Worm (Caenorhabditis elegans): Measurements from ENCODE around the gene T28D9.1.

The T28D9.1 gene

ce11 chrII:6486344-6486743, 5.9 kb upstream of the T28D9.1 start:
- TF ChIP-seq atf-7 (tag; optimal IDR thresholded peaks at IDR 0.05) = no peak
- TF ChIP-seq B0336.3 (GFP tag; IDR thresholded peaks at IDR 0.05) = no peak
- TF ChIP-seq Y56A3A.18 (GFP tag; IDR thresholded peaks at IDR 0.05) = no peak
- peak; percentile 82 for TF ChIP-seq nhr-80 (tag; optimal IDR thresholded peaks at IDR 0.05)
- TF ChIP-seq cebp-1 (GFP tag; IDR thresholded peaks at IDR 0.05) = 0 out of 2 replicates have a peak, but pooled peaks have one; percentile 24
- TF ChIP-seq cebp-1 (tag; optimal IDR thresholded peaks at IDR 0.05) = no peak

DNA sequence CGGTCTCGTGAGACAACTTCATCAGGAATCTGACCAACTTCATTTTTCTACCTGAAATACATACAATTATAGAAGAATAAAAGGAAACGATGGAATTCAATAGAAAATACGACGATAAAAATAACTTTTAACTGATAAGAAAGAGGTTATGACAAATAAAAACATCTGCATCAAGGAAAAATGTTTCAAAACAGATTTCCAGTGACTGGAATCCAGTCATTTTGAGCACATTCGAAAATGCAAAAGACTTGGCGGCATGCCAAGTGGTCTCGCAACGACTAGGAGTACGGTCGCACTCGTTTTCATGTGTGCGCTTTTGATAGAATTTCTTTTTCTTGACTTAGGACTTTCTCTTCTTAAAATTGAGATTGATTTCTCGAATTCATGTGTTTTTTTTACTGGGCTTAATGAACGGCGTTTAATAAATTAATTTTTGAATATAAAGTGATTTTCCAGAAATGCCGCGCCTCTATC, 2.5 kb upstream of the T28D9.1 start, which contains the start of the genes snr-3 and rsp-5:
Gene snr-3, minus strand, starts transcription at position 51 of the 474 bp plus-strand sequence.
Gene rsp-5, plus strand, starts transcription at position 455 of the 474 bp plus-strand sequence.
- TF ChIP-seq D2030.7 (GFP tag; IDR thresholded peaks at IDR 0.05) = peak; percentile 62
- peak; percentile 41 for TF ChIP-seq snpc-3.4 (tag; optimal IDR thresholded peaks at IDR 0.05)
- no peak for TF ChIP-seq ztf-6 (GFP tag; IDR thresholded peaks at IDR 0.05)
- TF ChIP-seq lsl-1 (GFP tag; optimal IDR thresholded peaks at IDR 0.05) = peak; percentile 92
- no peak for TF ChIP-seq zfh-2 (GFP tag; conservative IDR thresholded peaks at IDR 0.05)
- no peak for TF ChIP-seq F52B5.7 (tag; optimal IDR thresholded peaks at IDR 0.05)
- no peak for TF ChIP-seq gei-17 (GFP tag; optimal IDR thresholded peaks at IDR 0.05)
- peak; percentile 97 for TF ChIP-seq F33H1.4 (GFP tag; IDR thresholded peaks at IDR 0.05)
- peak; percentile 47 for TF ChIP-seq snpc-1.1 (tag; optimal IDR thresholded peaks at IDR 0.05; ENCODE audit: insufficient read depth)
- TF ChIP-seq sdz-38 (tag; optimal IDR thresholded peaks at IDR 0.05) = no peak
- TF ChIP-seq ets-4 (GFP tag; optimal IDR thresholded peaks at IDR 0.05) = no peak
- TF ChIP-seq ceh-91 (GFP tag; IDR thresholded peaks at IDR 0.05) = peak; percentile 56
- no peak for TF ChIP-seq Y95B8A.8 (GFP tag; IDR thresholded peaks at IDR 0.05)
- TF ChIP-seq nfyb-1 (GFP tag; IDR thresholded peaks at IDR 0.05) = peak; percentile 71
- TF ChIP-seq madf-8 (GFP tag; conservative IDR thresholded peaks at IDR 0.05) = peak; percentile 30
- TF ChIP-seq F55B11.4 (tag; optimal IDR thresholded peaks at IDR 0.05; ENCODE audit: borderline replicate concordance, insufficient read depth) = no peak
- TF ChIP-seq egl-18 (GFP tag; IDR thresholded peaks at IDR 0.05) = no peak
- TF ChIP-seq lin-35 (GFP tag; optimal IDR thresholded peaks at IDR 0.05) = peak in 2 of 3 experiments; percentile 23 to 77
- TF ChIP-seq rcor-1 (GFP tag; IDR thresholded peaks at IDR 0.05) = peak; percentile 54; the same call in 1 of the 2 replicates
- TF ChIP-seq xnd-1 (tag; optimal IDR thresholded peaks at IDR 0.05) = peak; percentile 56
- peak; percentile 45; the same call in 1 of the 2 replicates for TF ChIP-seq hmg-1.2 (GFP tag; IDR thresholded peaks at IDR 0.05)
- no peak for TF ChIP-seq mes-4 (tag; optimal IDR thresholded peaks at IDR 0.05)
- TF ChIP-seq ztf-28 (GFP tag; IDR thresholded peaks at IDR 0.05) = no peak
- TF ChIP-seq madf-6 (GFP tag; IDR thresholded peaks at IDR 0.05) = peak; percentile 89
- TF ChIP-seq tlf-1 (GFP tag; optimal IDR thresholded peaks at IDR 0.05) = peak; percentile 51
- no peak for TF ChIP-seq rec-8 (tag; optimal IDR thresholded peaks at IDR 0.05)
- no peak for TF ChIP-seq F57A8.1 (GFP tag; optimal IDR thresholded peaks at IDR 0.05)
- TF ChIP-seq mxl-1 (tag; optimal IDR thresholded peaks at IDR 0.05) = no peak
- TF ChIP-seq snpc-4 (GFP tag; optimal IDR thresholded peaks at IDR 0.05) = no peak
- TF ChIP-seq snpc-4 (tag; optimal IDR thresholded peaks at IDR 0.05) = peak; percentile 32 to 58 (median 50)
- no peak for TF ChIP-seq ztf-3 (GFP tag; optimal IDR thresholded peaks at IDR 0.05)
- TF ChIP-seq snpc-1.3 (tag; optimal IDR thresholded peaks at IDR 0.05; ENCODE audit: insufficient read depth) = peak; percentile 53
- peak; percentile 74 for TF ChIP-seq mcd-1 (GFP tag; IDR thresholded peaks at IDR 0.05)
- no peak for TF ChIP-seq sea-2 (GFP tag; IDR thresholded peaks at IDR 0.05)
- TF ChIP-seq madf-3 (GFP tag; IDR thresholded peaks at IDR 0.05) = 0 out of 2 replicates have a peak, but pooled peaks have one; percentile 51
- TF ChIP-seq ceh-100 (GFP tag; IDR thresholded peaks at IDR 0.05) = 0 out of 2 replicates have a peak, but pooled peaks have one; percentile 28
- no peak for TF ChIP-seq attf-6 (GFP tag; IDR thresholded peaks at IDR 0.05)
- TF ChIP-seq zim-3 (tag; optimal IDR thresholded peaks at IDR 0.05) = no peak
- peak; percentile 40 for TF ChIP-seq ZK185.1 (tag; optimal IDR thresholded peaks at IDR 0.05; ENCODE audit: poor library complexity, severe bottlenecking)
- no peak for TF ChIP-seq Y53F4B.3 (GFP tag; IDR thresholded peaks at IDR 0.05)

Measured in whole organism, young adult.